Worm (Caenorhabditis elegans) whole organism, early embryonic: ENCODE measurements around the gene pri-1.

Source experiments
- B0310.2 ChIP-seq: sonication (generic microtip); optimal IDR thresholded peaks from 2 replicates; lab custom pipeline; 2016; ENCODE audit warnings: mild to moderate bottlenecking, missing genetic modification characterization, missing compliant biosample characterization
- F13C5.2 ChIP-seq: sonication (generic microtip); optimal IDR thresholded peaks from 2 replicates; lab custom pipeline; 2017; ENCODE audit warnings: mild to moderate bottlenecking, missing genetic modification characterization, inconsistent platforms, missing compliant biosample characterization
- aly-1 ChIP-seq: sonication (generic microtip); optimal IDR thresholded peaks from 2 replicates; lab custom pipeline; 2016; ENCODE audit warnings: missing genetic modification characterization, missing compliant biosample characterization
- ama-1 ChIP-seq: fragments of 150-350 bp; optimal IDR thresholded peaks from 2 replicates; lab custom pipeline; 2014
- ceh-13 ChIP-seq: fragments of 200-800 bp; sonication (Bioruptor generic); optimal IDR thresholded peaks from 2 replicates; lab custom pipeline; 2018; ENCODE audit warnings: mild to moderate bottlenecking, missing genetic modification characterization, missing compliant biosample characterization
- ceh-36 ChIP-seq: sonication (generic microtip); optimal IDR thresholded peaks from 2 replicates; lab custom pipeline; 2016; ENCODE audit warnings: missing genetic modification characterization, inconsistent platforms, missing compliant biosample characterization
- ets-7 ChIP-seq: sonication (generic microtip); optimal IDR thresholded peaks from 2 replicates; lab custom pipeline; 2016; ENCODE audit warnings: missing genotype, missing genetic modification characterization, missing compliant biosample characterization
- flt-1 ChIP-seq: fragments of 200-800 bp; sonication (Bioruptor generic); IDR thresholded peaks from 2 replicates; pipeline ENCODE4 v1.3.6; 2022; ENCODE audit warnings: missing genetic modification characterization, missing compliant biosample characterization
- hmbx-1 ChIP-seq: sonication (generic microtip); optimal IDR thresholded peaks from 2 replicates; lab custom pipeline; 2016; ENCODE audit warnings: mild to moderate bottlenecking, missing genetic modification characterization, missing compliant biosample characterization
- hmg-4 ChIP-seq: fragments of 200-800 bp; sonication (Bioruptor generic); optimal IDR thresholded peaks from 2 replicates; lab custom pipeline; 2018; ENCODE audit warnings: mild to moderate bottlenecking, missing genetic modification characterization, missing compliant biosample characterization
- hnd-1 ChIP-seq: sonication (generic microtip); optimal IDR thresholded peaks from 2 replicates; lab custom pipeline; 2016; ENCODE audit warnings: missing genetic modification characterization, missing compliant biosample characterization
- pes-1 ChIP-seq: fragments of 200-800 bp; sonication (Bioruptor generic); IDR thresholded peaks from 2 replicates; pipeline ENCODE4 v1.3.6; 2022; ENCODE audit warnings: missing genetic modification reagents, missing genetic modification characterization, missing compliant biosample characterization
- scrt-1 ChIP-seq: fragments of 200-800 bp; sonication (Bioruptor generic); IDR thresholded peaks from 2 replicates; pipeline ENCODE4 v1.3.6; 2022; ENCODE audit warnings: missing genetic modification characterization, missing compliant biosample characterization
- sea-1 ChIP-seq: fragments of 200-800 bp; sonication (Bioruptor generic); conservative IDR thresholded peaks from 2 replicates; pipeline ENCODE4 v1.3.6; 2022; ENCODE audit warnings: missing genetic modification characterization, missing compliant biosample characterization
- tbx-11 ChIP-seq: fragments of 200-800 bp; sonication (Bioruptor generic); IDR thresholded peaks from 2 replicates; pipeline ENCODE4 v1.3.6; 2022; ENCODE audit warnings: missing genetic modification characterization, missing compliant biosample characterization
- tbx-37 ChIP-seq: fragments of 200-800 bp; sonication (Bioruptor generic); conservative IDR thresholded peaks from 2 replicates; pipeline ENCODE4 v1.3.6; 2022; ENCODE audit warnings: missing genetic modification reagents, missing genetic modification characterization, missing compliant biosample characterization
- tra-4 ChIP-seq: sonication (generic microtip); optimal IDR thresholded peaks from 2 replicates; lab custom pipeline; 2017; ENCODE audit warnings: missing genetic modification characterization, missing compliant biosample characterization

pri-1 gene

ce11 chrIII:9582240-9582639 lies 31.8 kb downstream of the pri-1 start, which contains the start of gene C48B4.3:
C48B4.3 (minus strand) TSS chrIII:9582388.
- no peak for TF ChIP-seq ama-1
- TF ChIP-seq aly-1 (tag; lab: Kevin White, UChicago): no peak
- TF ChIP-seq hmg-4 (GFP tag; lab: Kevin White, UChicago): no peak

DNA sequence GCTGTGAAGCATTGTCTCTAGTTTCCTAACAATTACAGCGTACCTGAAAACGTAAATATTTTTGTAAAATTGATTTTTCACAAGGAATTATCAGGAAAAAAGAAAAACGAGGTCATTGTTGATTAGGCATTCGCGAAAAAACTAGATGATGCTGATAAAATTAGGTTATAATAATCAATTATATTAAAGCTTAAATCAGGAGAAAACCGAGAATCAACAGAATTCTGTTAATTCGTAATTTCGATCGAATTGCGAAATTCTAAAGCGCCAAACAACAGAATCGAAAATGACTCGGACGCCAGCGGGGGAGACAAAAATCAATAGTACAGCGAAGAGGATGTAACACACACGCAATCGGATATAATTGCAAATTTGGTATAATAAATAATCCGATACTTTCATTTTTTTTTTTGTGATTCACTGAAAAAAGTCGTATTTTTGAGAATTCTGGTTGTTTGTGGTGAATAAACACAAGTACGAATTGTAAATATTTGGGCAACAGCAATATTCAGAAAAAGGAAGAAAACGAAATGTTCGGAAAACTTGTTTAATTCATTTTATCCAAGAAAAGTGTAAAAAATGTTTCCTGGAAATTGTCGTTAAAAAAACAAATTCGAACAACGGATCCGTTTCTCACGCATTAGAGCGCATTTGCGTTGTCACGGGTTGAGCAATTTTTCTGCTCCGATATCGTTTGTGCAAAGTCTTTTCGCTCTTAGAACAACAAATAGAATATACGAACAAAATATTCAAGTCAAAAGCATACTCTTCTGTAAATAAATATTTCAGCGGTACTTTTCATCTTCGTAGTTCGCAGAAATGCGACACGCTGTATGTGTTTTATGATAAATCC lies 33.8 kb downstream of the pri-1 start, which contains the start of gene ced-7:
ced-7 (minus strand) TSS at position 51 of the 853 bp plus-strand sequence.
- TF ChIP-seq ceh-13 (GFP tag; lab: Kevin White, UChicago) (no peak), tbx-37 (GFP tag; lab: Robert Waterston, UW) (no peak), scrt-1 (no peak), hnd-1 (tag; lab: Kevin White, UChicago) (no peak), pes-1 (GFP tag; lab: Robert Waterston, UW) (no peak), hmg-4 (GFP tag; lab: Kevin White, UChicago) (no peak), flt-1 (GFP tag; lab: Robert Waterston, UW) (no peak)

ce11 chrIII:9570869-9571268 lies 43.2 kb downstream of the pri-1 start:
- no peak for TF ChIP-seq hmg-4 (GFP tag; lab: Kevin White, UChicago)
- no peak for TF ChIP-seq B0310.2 (tag; lab: Kevin White, UChicago)
- no peak for TF ChIP-seq sea-1 (GFP tag; lab: Robert Waterston, UW)
- no peak for TF ChIP-seq aly-1 (tag; lab: Kevin White, UChicago)
- TF ChIP-seq ceh-36 (tag; lab: Kevin White, UChicago): no peak
- TF ChIP-seq ama-1: no peak
- TF ChIP-seq F13C5.2: no peak
- no peak for TF ChIP-seq hmbx-1
- TF ChIP-seq scrt-1: no peak
- TF ChIP-seq tbx-37 (GFP tag; lab: Robert Waterston, UW): no peak
- no peak for TF ChIP-seq tbx-11 (GFP tag; lab: Robert Waterston, UW)

- TF ChIP-seq hmbx-1: no peak
- TF ChIP-seq hnd-1 (tag; lab: Kevin White, UChicago): no peak
- TF ChIP-seq B0310.2 (tag; lab: Kevin White, UChicago): no peak
- no peak for TF ChIP-seq ceh-36 (tag; lab: Kevin White, UChicago)
- no peak for TF ChIP-seq sea-1 (GFP tag; lab: Robert Waterston, UW)
- no peak for TF ChIP-seq ets-7
- no peak for TF ChIP-seq F13C5.2
- no peak for TF ChIP-seq flt-1 (GFP tag; lab: Robert Waterston, UW)
- TF ChIP-seq pes-1 (GFP tag; lab: Robert Waterston, UW): no peak
- no peak for TF ChIP-seq tbx-37 (GFP tag; lab: Robert Waterston, UW)
- TF ChIP-seq tbx-11 (GFP tag; lab: Robert Waterston, UW): no peak
- TF ChIP-seq tra-4 (tag; lab: Kevin White, UChicago): no peak
- no peak for TF ChIP-seq ama-1
- no peak for TF ChIP-seq hmg-4 (GFP tag; lab: Kevin White, UChicago)
- TF ChIP-seq aly-1 (tag; lab: Kevin White, UChicago): no peak
- no peak for TF ChIP-seq scrt-1
Observed at ce11 chrIII:9568451-9568850, 45.6 kb downstream of the pri-1 start, which contains the start of gene C48B4.13. C48B4.13 (plus strand) TSS chrIII:9568751.

DNA sequence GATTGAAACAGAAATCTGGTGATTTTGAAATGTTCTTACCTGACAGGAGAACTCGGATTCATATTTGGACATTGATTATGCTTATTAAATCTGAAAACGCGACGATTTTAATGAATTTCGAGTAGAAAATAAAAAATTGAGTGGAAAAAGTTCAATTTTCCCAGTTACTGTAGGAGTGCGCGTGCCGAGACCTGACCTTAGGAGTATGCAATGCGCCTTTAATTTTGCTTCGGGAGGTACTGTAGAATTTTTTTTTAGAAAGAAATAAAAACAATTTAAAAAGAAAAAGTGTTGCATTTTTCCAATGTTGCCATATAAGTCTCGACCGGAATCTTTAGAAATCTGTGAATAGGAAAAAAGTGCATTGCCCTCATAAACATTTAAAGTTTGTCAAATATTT lies 48.1 kb downstream of the pri-1 start, which contains the start of gene C48B4.11:
C48B4.11 (minus strand) TSS at position 143 of the 400 bp plus-strand sequence.
- TF ChIP-seq tbx-37 (GFP tag; lab: Robert Waterston, UW) (no peak), ceh-13 (GFP tag; lab: Kevin White, UChicago) (no peak), pes-1 (GFP tag; lab: Robert Waterston, UW) (no peak), hmbx-1 (no peak), flt-1 (GFP tag; lab: Robert Waterston, UW) (no peak), ets-7 (no peak), tbx-11 (GFP tag; lab: Robert Waterston, UW) (no peak), aly-1 (tag; lab: Kevin White, UChicago) (no peak), hnd-1 (tag; lab: Kevin White, UChicago) (no peak), sea-1 (GFP tag; lab: Robert Waterston, UW) (no peak)

ce11 chrIII:9564410-9564809 lies 49.7 kb downstream of the pri-1 start, which contains the start of gene C48B4.10:
C48B4.10 (minus strand) TSS chrIII:9564510.
- no peak for TF ChIP-seq ama-1
- no peak for TF ChIP-seq tbx-11 (GFP tag; lab: Robert Waterston, UW)
- no peak for TF ChIP-seq ets-7
- TF ChIP-seq F13C5.2: no peak
- no peak for TF ChIP-seq tra-4 (tag; lab: Kevin White, UChicago)
- no peak for TF ChIP-seq hmg-4 (GFP tag; lab: Kevin White, UChicago)
- no peak for TF ChIP-seq hnd-1 (tag; lab: Kevin White, UChicago)
- no peak for TF ChIP-seq scrt-1
- no peak for TF ChIP-seq aly-1 (tag; lab: Kevin White, UChicago)
- TF ChIP-seq flt-1 (GFP tag; lab: Robert Waterston, UW): no peak

DNA sequence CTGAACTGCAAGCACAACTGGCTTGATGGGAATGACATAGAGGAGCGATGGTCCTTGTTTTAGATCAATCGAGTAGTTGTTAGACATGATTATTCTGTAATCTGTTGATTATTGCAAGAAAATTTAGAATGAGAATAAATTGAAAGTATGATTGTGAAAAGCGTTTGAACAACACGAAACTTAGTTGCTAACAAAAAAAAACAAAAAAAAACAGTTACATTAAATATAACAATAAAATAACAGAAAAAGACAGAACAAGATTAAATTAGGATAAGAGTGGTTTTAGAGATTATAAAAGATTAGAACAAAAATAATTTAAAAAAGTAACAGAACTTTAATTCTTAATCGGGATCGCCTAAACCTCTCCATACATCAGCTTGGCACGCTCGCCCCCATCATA lies 50.8 kb downstream of the pri-1 start, which contains the start of gene C48B4.9:
C48B4.9 (minus strand) TSS at position 101 of the 400 bp plus-strand sequence.
- TF ChIP-seq scrt-1 (no peak), flt-1 (GFP tag; lab: Robert Waterston, UW) (no peak), tra-4 (tag; lab: Kevin White, UChicago) (no peak), tbx-11 (GFP tag; lab: Robert Waterston, UW) (no peak)
